Worm (Caenorhabditis elegans) whole organism, midembryonic: ENCODE data around the gene F02D8.4.

ENCODE experiments used
- T22C8.4 ChIP-seq: fragments of 200-800 bp; sonication (Bioruptor generic); IDR thresholded peaks from 2 replicates; pipeline ENCODE4 v1.3.6; 2022; ENCODE audit warnings: missing genetic modification characterization, missing compliant biosample characterization
- cog-1 ChIP-seq: sonication (generic microtip); optimal IDR thresholded peaks from 2 replicates; lab custom pipeline; 2016; ENCODE audit warnings: missing genetic modification characterization, missing compliant biosample characterization
- flt-1 ChIP-seq: fragments of 200-800 bp; sonication (Bioruptor generic); IDR thresholded peaks from 2 replicates; pipeline ENCODE4 v1.3.6; 2022; ENCODE audit warnings: missing genetic modification characterization, missing compliant biosample characterization
- klf-2 ChIP-seq: fragments of 200-800 bp; sonication (Bioruptor generic); conservative IDR thresholded peaks from 2 replicates; pipeline ENCODE4 v1.3.6; 2022; ENCODE audit warnings: missing genetic modification reagents, missing genetic modification characterization, missing compliant biosample characterization
- med-1 ChIP-seq: sonication (generic microtip); optimal IDR thresholded peaks from 2 replicates; lab custom pipeline; 2017; ENCODE audit warnings: missing genetic modification characterization, mild to moderate bottlenecking, missing compliant biosample characterization, antibody characterized with exemption, missing genetic modification reagents; ENCODE audit not compliant: insufficient read depth
- ref-1 ChIP-seq: fragments of 200-800 bp; sonication (Bioruptor generic); conservative IDR thresholded peaks from 2 replicates; pipeline ENCODE4 v1.3.6; 2022; ENCODE audit warnings: missing genetic modification reagents, missing genetic modification characterization, missing compliant biosample characterization
- tab-1 ChIP-seq: fragments of 200-800 bp; sonication (Bioruptor generic); IDR thresholded peaks from 2 replicates; pipeline ENCODE4 v1.3.6; 2022; ENCODE audit warnings: missing genetic modification characterization, missing compliant biosample characterization
- ztf-23 ChIP-seq: fragments of 200-800 bp; sonication (Bioruptor generic); IDR thresholded peaks from 2 replicates; pipeline ENCODE4 v1.3.6; 2022; ENCODE audit warnings: missing genetic modification reagents, missing genetic modification characterization, missing compliant biosample characterization
- ztf-29 ChIP-seq: fragments of 200-800 bp; sonication (Bioruptor generic); IDR thresholded peaks from 2 replicates; pipeline ENCODE4 v1.3.6; 2022; ENCODE audit warnings: missing genetic modification reagents, missing genetic modification characterization, missing compliant biosample characterization

F02D8.4 gene

ce11 chrV:14955676-14956075 is 29.0 kb upstream of the F02D8.4 start, which contains the start of gene F02D8.9:
Gene F02D8.9, minus strand, starts transcription at chrV:14955776.
- TF ChIP-seq flt-1 (GFP tag; lab: Robert Waterston, UW) (no peak), cog-1 (tag; lab: Kevin White, UChicago) (no peak), ztf-23 (no peak), klf-2 (GFP tag; lab: Robert Waterston, UW) (no peak), T22C8.4 (no peak), tab-1 (GFP tag; lab: Robert Waterston, UW) (no peak), ref-1 (GFP tag; lab: Robert Waterston, UW) (no peak), ztf-29 (GFP tag; lab: Robert Waterston, UW) (no peak), med-1 (GFP tag; lab: Kevin White, UChicago) (no peak)

ce11 chrV:14971136-14971535 is 13.6 kb upstream of the F02D8.4 start, which contains the start of gene nlp-59:
Gene nlp-59, plus strand, starts transcription at chrV:14971436.
- TF ChIP-seq med-1 (GFP tag; lab: Kevin White, UChicago) (no peak), ztf-29 (GFP tag; lab: Robert Waterston, UW) (no peak), tab-1 (GFP tag; lab: Robert Waterston, UW) (no peak), ref-1 (GFP tag; lab: Robert Waterston, UW) (no peak), klf-2 (GFP tag; lab: Robert Waterston, UW) (no peak), ztf-23 (no peak), T22C8.4 (no peak), flt-1 (GFP tag; lab: Robert Waterston, UW) (no peak), cog-1 (tag; lab: Kevin White, UChicago) (no peak)

ce11 chrV:14978205-14978751 is 6.4 kb upstream of the F02D8.4 start, which contains the start of the genes grd-12 and F02D8.1:
Gene grd-12, plus strand, starts transcription at chrV:14978505.
Gene F02D8.1, minus strand, starts transcription at chrV:14978701.
- TF ChIP-seq tab-1 (GFP tag; lab: Robert Waterston, UW), result no peak
- TF ChIP-seq cog-1 (tag; lab: Kevin White, UChicago), result no peak
- TF ChIP-seq flt-1 (GFP tag; lab: Robert Waterston, UW), result no peak
- no peak for TF ChIP-seq med-1 (GFP tag; lab: Kevin White, UChicago)
- no peak for TF ChIP-seq ztf-23
- no peak for TF ChIP-seq T22C8.4
- TF ChIP-seq ref-1 (GFP tag; lab: Robert Waterston, UW), result no peak
- no peak for TF ChIP-seq klf-2 (GFP tag; lab: Robert Waterston, UW)
- TF ChIP-seq ztf-29 (GFP tag; lab: Robert Waterston, UW), result no peak

ce11 chrV:14979937-14980336 is 4.8 kb upstream of the F02D8.4 start, which contains the start of gene xbx-1:
Gene xbx-1, plus strand, starts transcription at chrV:14980237.
- TF ChIP-seq ztf-23, result no peak
- TF ChIP-seq flt-1 (GFP tag; lab: Robert Waterston, UW), result no peak
- TF ChIP-seq tab-1 (GFP tag; lab: Robert Waterston, UW), result no peak
- no peak for TF ChIP-seq ztf-29 (GFP tag; lab: Robert Waterston, UW)
- no peak for TF ChIP-seq cog-1 (tag; lab: Kevin White, UChicago)
- TF ChIP-seq T22C8.4, result no peak
- no peak for TF ChIP-seq ref-1 (GFP tag; lab: Robert Waterston, UW)
- no peak for TF ChIP-seq klf-2 (GFP tag; lab: Robert Waterston, UW)
- TF ChIP-seq med-1 (GFP tag; lab: Kevin White, UChicago), result no peak

ce11 chrV:14990843-14991242 is 6.2 kb downstream of the F02D8.4 start, which contains the start of the genes cdt-2 and T01C3.2:
Gene cdt-2, minus strand, starts transcription at chrV:14991126.
Gene T01C3.2, plus strand, starts transcription at chrV:14991168.
- no peak for TF ChIP-seq ztf-29 (GFP tag; lab: Robert Waterston, UW)
- TF ChIP-seq med-1 (GFP tag; lab: Kevin White, UChicago), result no peak
- no peak for TF ChIP-seq T22C8.4
- TF ChIP-seq flt-1 (GFP tag; lab: Robert Waterston, UW), result no peak
- TF ChIP-seq ref-1 (GFP tag; lab: Robert Waterston, UW), result no peak

- TF ChIP-seq med-1 (GFP tag; lab: Kevin White, UChicago), result no peak
- no peak for TF ChIP-seq klf-2 (GFP tag; lab: Robert Waterston, UW)
- no peak for TF ChIP-seq ztf-29 (GFP tag; lab: Robert Waterston, UW)
- no peak for TF ChIP-seq T22C8.4
- no peak for TF ChIP-seq ref-1 (GFP tag; lab: Robert Waterston, UW)
- no peak for TF ChIP-seq cog-1 (tag; lab: Kevin White, UChicago)
- no peak for TF ChIP-seq tab-1 (GFP tag; lab: Robert Waterston, UW)
- TF ChIP-seq ztf-23, result no peak
- TF ChIP-seq flt-1 (GFP tag; lab: Robert Waterston, UW), result no peak
Measured at ce11 chrV:14991489-14991888, 6.8 kb downstream of the F02D8.4 start.

- TF ChIP-seq ztf-23 (no peak), med-1 (GFP tag; lab: Kevin White, UChicago) (no peak), klf-2 (GFP tag; lab: Robert Waterston, UW) (no peak), ztf-29 (GFP tag; lab: Robert Waterston, UW) (no peak), flt-1 (GFP tag; lab: Robert Waterston, UW) (no peak), cog-1 (tag; lab: Kevin White, UChicago) (no peak), ref-1 (GFP tag; lab: Robert Waterston, UW) (no peak)
Measured at ce11 chrV:14992627-14993117, 8.0 kb downstream of the F02D8.4 start, which contains the start of gene T01C3.3. Gene T01C3.3, minus strand, starts transcription at chrV:14992677.

ce11 chrV:14993620-14994019 is 8.9 kb downstream of the F02D8.4 start, which contains the start of gene fil-1:
Gene fil-1, plus strand, starts transcription at chrV:14993838.
- TF ChIP-seq ztf-23, result no peak
- no peak for TF ChIP-seq ref-1 (GFP tag; lab: Robert Waterston, UW)
- no peak for TF ChIP-seq flt-1 (GFP tag; lab: Robert Waterston, UW)
- TF ChIP-seq klf-2 (GFP tag; lab: Robert Waterston, UW), result no peak
- TF ChIP-seq tab-1 (GFP tag; lab: Robert Waterston, UW), result no peak
- TF ChIP-seq ztf-29 (GFP tag; lab: Robert Waterston, UW), result no peak
- TF ChIP-seq med-1 (GFP tag; lab: Kevin White, UChicago), result no peak
- TF ChIP-seq T22C8.4, result no peak
- no peak for TF ChIP-seq cog-1 (tag; lab: Kevin White, UChicago)

- TF ChIP-seq klf-2 (GFP tag; lab: Robert Waterston, UW) (no peak), ztf-29 (GFP tag; lab: Robert Waterston, UW) (no peak)
Measured at ce11 chrV:14996236-14996635, 11.5 kb downstream of the F02D8.4 start, which contains the start of gene irld-14. Gene irld-14, plus strand, starts transcription at chrV:14996536.
